Worm (Caenorhabditis elegans) whole organism, dauer: ENCODE measurements around the gene pah-1.

ENCODE experiments used
- unc-62 ChIP-seq: sonication (generic microtip); optimal IDR thresholded peaks from 2 replicates; lab custom pipeline; 2017; ENCODE audit warnings: missing biosample characterization, missing genetic modification reagents, missing genetic modification characterization

Gene pah-1

DNA sequence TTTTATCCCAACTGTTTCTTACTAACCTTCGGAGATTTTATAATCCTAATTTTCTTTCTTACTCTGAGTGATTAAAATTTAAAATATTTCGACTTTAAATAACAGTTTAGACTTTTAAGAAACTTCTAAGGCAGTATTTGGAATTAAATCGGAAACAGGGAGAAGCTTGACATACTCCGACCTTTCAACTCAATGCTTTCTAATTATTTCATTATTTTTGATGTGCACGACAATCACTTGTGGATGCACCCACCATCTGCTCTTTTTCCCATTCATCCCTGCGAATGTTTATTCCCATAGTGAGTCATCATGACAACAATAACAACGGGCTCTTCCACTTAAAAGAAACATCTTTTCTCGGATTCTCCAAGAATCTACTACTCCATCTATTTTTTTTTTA lies 18.2 kb downstream of the pah-1 start:
- TF ChIP-seq unc-62 (GFP tag; lab: Kevin White, UChicago), result no peak

DNA sequence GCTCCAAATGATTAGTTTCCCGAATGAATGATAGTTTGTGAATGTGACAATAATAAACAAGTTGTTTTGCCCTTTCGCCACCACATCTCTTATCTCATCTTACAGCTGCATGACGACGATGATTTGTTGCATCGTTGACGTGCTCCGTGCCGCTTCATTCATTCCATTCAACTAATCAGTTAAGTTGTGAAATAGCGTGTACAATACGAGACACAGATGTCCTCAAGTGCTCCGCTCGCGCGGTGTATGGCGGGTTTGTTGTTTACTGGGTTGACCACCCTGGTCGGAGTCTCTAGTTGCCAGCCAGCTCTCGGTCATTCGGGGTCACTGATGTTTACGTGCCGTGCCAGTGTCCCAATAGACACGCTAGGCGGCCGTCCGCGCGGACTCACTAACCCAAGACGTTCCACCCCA lies 18.9 kb downstream of the pah-1 start:
- no peak for TF ChIP-seq unc-62 (GFP tag; lab: Kevin White, UChicago)

DNA sequence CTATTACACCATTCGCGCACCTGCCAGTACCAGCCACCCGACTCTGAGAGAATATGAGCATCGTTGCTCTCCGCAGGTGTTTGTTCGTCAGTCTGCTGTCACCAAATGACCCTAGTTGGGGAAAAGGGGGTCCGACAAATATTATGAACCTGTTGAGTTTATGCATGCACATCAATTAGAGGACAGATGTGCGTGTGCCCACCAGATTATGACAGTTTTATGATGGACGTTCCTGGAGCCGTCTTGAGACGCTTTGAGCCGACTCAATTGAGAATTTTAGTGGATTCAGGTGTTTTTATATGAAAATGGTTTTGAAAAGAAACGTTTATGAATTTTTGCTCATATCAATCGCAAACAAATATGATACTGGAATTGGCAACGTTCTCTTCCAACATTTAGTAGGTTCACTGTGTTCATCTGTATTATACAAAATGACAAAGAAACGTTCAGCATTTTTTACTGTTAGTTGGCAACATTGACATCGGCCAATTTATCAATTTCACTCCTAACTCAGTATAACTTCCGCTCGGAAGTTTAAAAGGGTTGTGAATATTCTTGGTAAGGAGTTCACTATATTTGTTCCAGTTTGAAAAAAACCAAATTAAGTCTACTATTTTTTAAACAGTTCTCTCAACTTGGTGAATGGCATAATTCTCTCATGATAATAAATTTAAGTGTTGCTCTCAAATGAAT lies 19.4 kb downstream of the pah-1 start:
- TF ChIP-seq unc-62 (GFP tag; lab: Kevin White, UChicago), result no peak

- no peak for TF ChIP-seq unc-62 (GFP tag; lab: Kevin White, UChicago)
Observed at ce11 chrII:8746298-8746775, 20.5 kb downstream of the pah-1 start.

DNA sequence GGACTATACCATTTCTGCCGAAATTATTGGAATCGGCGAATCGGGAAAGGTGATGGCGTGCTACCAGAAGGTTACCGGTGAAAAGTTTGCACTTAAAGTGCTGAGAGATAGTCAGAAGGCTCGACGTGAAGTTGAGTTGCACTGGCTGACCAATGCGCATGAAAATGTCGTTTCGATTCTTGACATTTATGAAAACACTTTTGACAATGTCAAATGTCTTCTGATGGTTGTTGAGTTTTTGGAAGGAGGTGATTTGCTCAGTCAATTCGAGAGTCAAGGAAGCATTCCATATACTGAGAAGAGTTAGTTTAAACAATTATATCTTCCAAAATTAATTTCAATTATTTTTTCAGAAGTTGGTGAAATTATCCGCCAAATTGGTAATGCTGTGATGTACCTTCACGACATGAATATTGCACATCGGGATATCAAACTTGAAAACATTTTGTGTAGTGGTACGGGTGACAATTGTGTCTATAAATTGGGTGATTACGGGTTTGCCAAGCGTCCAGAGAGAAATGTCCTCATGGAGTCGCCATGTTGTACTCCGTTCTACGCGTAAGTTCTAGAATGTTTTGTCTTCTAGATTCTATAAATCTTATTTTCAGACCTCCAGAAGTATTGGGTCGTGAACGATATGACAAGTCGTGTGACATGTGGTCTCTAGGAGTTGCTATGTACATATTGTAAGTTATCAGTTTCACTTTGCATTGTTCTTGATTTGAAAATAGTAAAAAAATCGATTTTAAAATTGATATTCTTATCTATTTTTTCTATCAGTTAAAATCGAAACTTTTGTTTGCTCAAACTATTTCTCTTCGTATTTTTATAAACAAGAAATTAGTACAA lies 21.1 kb downstream of the pah-1 start:
- TF ChIP-seq unc-62 (GFP tag; lab: Kevin White, UChicago), result no peak

DNA sequence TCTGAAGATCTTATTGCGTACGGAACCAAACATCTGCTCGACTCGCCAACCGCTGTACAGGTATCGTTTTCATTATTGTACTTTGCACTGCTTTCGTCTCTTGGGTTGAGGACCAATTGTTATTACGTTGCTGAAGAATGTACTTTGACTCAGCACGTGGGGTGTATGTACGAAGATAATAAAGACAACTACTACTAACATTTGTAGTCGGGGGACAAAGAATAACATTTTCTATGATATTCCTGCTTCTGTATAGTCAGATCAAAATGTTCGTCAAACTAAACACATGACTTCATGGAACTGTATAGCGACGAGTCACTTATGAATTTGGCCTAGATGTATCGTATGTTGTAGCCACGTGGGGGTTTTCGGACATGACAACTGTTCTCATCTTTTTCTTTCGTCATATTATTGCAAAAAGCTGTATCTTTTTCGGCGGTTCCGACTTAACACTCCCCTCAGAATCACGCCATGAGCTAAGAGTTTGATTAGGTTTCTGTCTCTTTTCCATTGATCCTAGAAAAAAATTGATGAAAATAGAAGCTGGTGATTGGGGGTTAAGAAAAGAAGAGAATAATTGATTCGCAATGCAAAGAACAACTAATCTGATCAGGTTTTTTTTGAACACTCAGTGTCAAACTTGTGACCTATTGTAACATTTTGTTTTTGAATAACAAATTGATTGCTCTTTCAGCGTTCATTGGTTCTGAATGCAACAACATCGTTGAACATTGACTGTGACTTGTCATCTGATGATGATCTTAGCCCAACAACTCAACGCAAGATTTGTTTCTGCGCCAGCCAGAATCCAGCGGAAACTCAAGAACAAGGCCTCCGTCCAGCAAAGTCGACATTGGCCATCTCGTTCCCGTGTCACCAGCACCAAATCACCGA lies 22.0 kb downstream of the pah-1 start:
- TF ChIP-seq unc-62 (GFP tag; lab: Kevin White, UChicago), result no peak

ce11 chrII:8743379-8744173 lies 23.2 kb downstream of the pah-1 start, which contains the start of gene mak-1:
mak-1 (plus strand) TSS chrII:8744071.
- TF ChIP-seq unc-62 (GFP tag; lab: Kevin White, UChicago), result no peak

DNA sequence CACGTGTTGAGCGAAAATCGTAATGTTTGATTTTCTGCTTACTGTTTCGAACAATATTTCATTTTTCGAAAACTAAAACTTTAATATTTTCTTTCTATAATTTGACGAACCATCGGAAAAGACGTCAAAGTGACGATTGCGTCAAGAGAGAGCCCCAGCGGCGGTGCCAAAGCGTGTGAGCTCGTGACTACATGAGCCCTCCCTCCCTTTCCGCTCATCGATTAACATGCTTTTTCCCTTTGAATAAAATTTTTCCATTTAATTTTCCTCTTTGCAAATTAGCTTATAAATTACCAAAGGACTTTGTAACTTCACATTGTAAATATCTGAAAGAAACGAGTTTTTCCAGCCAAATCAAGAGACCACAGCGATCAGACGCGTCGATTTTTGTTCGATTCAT lies 23.8 kb downstream of the pah-1 start:
- no peak for TF ChIP-seq unc-62 (GFP tag; lab: Kevin White, UChicago)

ce11 chrII:8742006-8742847 lies 24.6 kb downstream of the pah-1 start:
- TF ChIP-seq unc-62 (GFP tag; lab: Kevin White, UChicago), result no peak

- TF ChIP-seq unc-62 (GFP tag; lab: Kevin White, UChicago), result no peak
Observed at ce11 chrII:8741277-8741676, 25.5 kb downstream of the pah-1 start.

DNA sequence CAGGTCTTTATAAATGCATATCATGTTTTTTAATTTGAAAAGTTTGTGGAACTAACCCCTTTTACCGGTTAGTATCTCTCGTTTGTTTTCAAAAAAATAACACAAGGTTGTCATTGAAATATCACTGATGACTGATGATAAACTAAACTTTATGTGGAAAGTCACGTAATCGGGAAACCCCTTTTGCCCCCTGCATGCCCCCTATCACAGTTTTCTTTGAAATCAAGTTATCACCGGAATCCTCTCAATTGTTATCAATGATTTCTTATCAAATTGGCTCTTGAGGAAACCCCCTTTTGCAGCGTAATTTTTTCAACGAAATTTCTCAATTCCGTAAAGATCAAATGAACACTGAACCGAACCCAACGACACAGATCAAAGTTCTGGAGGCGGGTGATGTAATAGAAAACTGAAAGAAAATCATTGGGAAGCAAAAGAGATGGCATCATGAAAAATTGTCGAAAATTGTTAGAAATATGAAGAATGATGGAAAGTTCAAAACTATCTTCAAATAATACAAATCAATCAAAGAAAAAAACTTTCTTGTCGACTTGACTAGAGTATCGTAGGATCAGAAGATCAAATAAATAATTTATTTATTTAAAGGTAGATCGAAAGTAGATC lies 26.4 kb downstream of the pah-1 start:
- no peak for TF ChIP-seq unc-62 (GFP tag; lab: Kevin White, UChicago)

ce11 chrII:8738955-8739354 lies 27.8 kb downstream of the pah-1 start:
- TF ChIP-seq unc-62 (GFP tag; lab: Kevin White, UChicago), result no peak

- TF ChIP-seq unc-62 (GFP tag; lab: Kevin White, UChicago), result no peak
Observed at ce11 chrII:8738244-8738643, 28.6 kb downstream of the pah-1 start.
